Worm (Caenorhabditis elegans) whole organism, early embryonic: ENCODE measurements around the gene wht-2.

Experiments
- B0310.2 ChIP-seq: sonication (generic microtip); optimal IDR thresholded peaks from 2 replicates; lab custom pipeline; 2016; ENCODE audit warnings: mild to moderate bottlenecking, missing genetic modification characterization, missing compliant biosample characterization
- F13C5.2 ChIP-seq: sonication (generic microtip); optimal IDR thresholded peaks from 2 replicates; lab custom pipeline; 2017; ENCODE audit warnings: mild to moderate bottlenecking, missing genetic modification characterization, inconsistent platforms, missing compliant biosample characterization
- ama-1 ChIP-seq: fragments of 150-350 bp; optimal IDR thresholded peaks from 2 replicates; lab custom pipeline; 2014
- ceh-36 ChIP-seq: sonication (generic microtip); optimal IDR thresholded peaks from 2 replicates; lab custom pipeline; 2016; ENCODE audit warnings: missing genetic modification characterization, inconsistent platforms, missing compliant biosample characterization
- pes-1 ChIP-seq: fragments of 200-800 bp; sonication (Bioruptor generic); IDR thresholded peaks from 2 replicates; pipeline ENCODE4 v1.3.6; 2022; ENCODE audit warnings: missing genetic modification reagents, missing genetic modification characterization, missing compliant biosample characterization

DNA sequence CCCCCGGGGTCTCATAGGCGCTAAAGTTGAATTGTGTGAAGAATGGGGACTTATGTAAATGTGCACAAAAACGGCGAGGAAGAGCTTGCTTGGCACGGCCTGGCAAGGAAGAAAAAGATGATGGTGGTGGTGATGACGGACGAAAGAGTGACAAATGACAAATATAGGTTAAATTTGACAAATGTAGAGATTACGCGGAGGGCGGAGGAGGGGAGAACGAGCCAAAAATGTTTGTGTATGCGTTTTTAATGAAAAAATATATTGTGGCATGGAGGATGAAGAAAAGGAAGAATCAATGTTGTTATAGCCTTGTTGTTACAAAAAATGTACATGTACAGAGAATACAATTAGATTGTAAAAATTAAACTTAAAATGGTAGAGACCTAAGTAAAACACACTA, 16.6 kb downstream of the wht-2 start:
- no peak for TF ChIP-seq ceh-36 (tag; lab: Kevin White, UChicago)
- TF ChIP-seq ama-1 (lab: Kevin White, UChicago): no peak
- TF ChIP-seq F13C5.2 (tag; lab: Kevin White, UChicago): no peak
- no peak for TF ChIP-seq B0310.2 (tag; lab: Kevin White, UChicago)
- no peak for TF ChIP-seq pes-1
